Fruit fly (Drosophila melanogaster) whole organism, prepupa: ENCODE results near the gene Mst84Da.

Experiments
- Blimp-1 ChIP-seq: fragments of 200-800 bp; sonication (Bioruptor generic); optimal IDR thresholded peaks from 3 replicates; lab custom pipeline; 2017; ENCODE audit warnings: missing biosample characterization, missing genetic modification characterization, mild to moderate bottlenecking, moderate library complexity, missing genetic modification reagents
- CG10631 ChIP-seq: fragments of 200-800 bp; sonication (Bioruptor generic); optimal IDR thresholded peaks from 2 replicates; lab custom pipeline; 2016; ENCODE audit warnings: missing biosample characterization, missing genetic modification characterization
- CG11294 ChIP-seq: fragments of 200-800 bp; sonication (Bioruptor generic); IDR thresholded peaks from 2 replicates; pipeline ENCODE4 v1.3.6; 2022; ENCODE audit warnings: missing biosample characterization, missing genetic modification characterization
- CG11902 ChIP-seq: fragments of 200-800 bp; sonication (Bioruptor generic); optimal IDR thresholded peaks from 3 replicates; lab custom pipeline; 2016; ENCODE audit warnings: missing biosample characterization, missing genetic modification characterization
- CG15336 ChIP-seq: fragments of 200-800 bp; sonication (Bioruptor generic); IDR thresholded peaks from 2 replicates; pipeline ENCODE4 v1.3.6; 2022; ENCODE audit warnings: missing biosample characterization, missing genetic modification characterization
- CG16779 ChIP-seq: fragments of 200-800 bp; sonication (Bioruptor generic); optimal IDR thresholded peaks from 3 replicates; lab custom pipeline; 2017; ENCODE audit warnings: missing biosample characterization, mild to moderate bottlenecking, missing genetic modification characterization
- CG3032 ChIP-seq: fragments of 200-800 bp; optimal IDR thresholded peaks from 2 replicates; lab custom pipeline; 2019; ENCODE audit warnings: missing biosample characterization, mild to moderate bottlenecking, missing genetic modification characterization, moderate library complexity
- CG34406 ChIP-seq: fragments of 200-800 bp; sonication (Bioruptor generic); optimal IDR thresholded peaks from 3 replicates; lab custom pipeline; 2016; ENCODE audit warnings: missing biosample characterization, missing genetic modification characterization
- CG6276 ChIP-seq: fragments of 200-800 bp; sonication (Bioruptor generic); optimal IDR thresholded peaks from 2 replicates; lab custom pipeline; 2017; ENCODE audit warnings: missing biosample characterization, mild to moderate bottlenecking, missing genetic modification characterization
- CG6808 ChIP-seq: fragments of 200-800 bp; sonication (Bioruptor generic); optimal IDR thresholded peaks from 3 replicates; lab custom pipeline; 2017; ENCODE audit warnings: missing biosample characterization, missing genetic modification characterization, mild to moderate bottlenecking, moderate library complexity, missing genetic modification reagents
- CG6854 ChIP-seq: fragments of 200-800 bp; sonication (Bioruptor generic); optimal IDR thresholded peaks from 2 replicates; lab custom pipeline; 2017; ENCODE audit warnings: missing biosample characterization, mild to moderate bottlenecking, missing genetic modification characterization
- CG7368 ChIP-seq: fragments of 200-800 bp; sonication (Bioruptor generic); optimal IDR thresholded peaks from 3 replicates; lab custom pipeline; 2016; ENCODE audit warnings: missing biosample characterization, missing genetic modification characterization
- CG8319 ChIP-seq: fragments of 200-800 bp; sonication (Bioruptor generic); optimal IDR thresholded peaks from 3 replicates; lab custom pipeline; 2016; ENCODE audit warnings: missing biosample characterization, missing genetic modification characterization
- CG8632 ChIP-seq: fragments of 200-800 bp; sonication (Bioruptor generic); optimal IDR thresholded peaks from 3 replicates; lab custom pipeline; 2016; ENCODE audit warnings: missing biosample characterization, missing genetic modification characterization
- Eip78C ChIP-seq: fragments of 200-800 bp; sonication (Bioruptor generic); peaks from one replicate; lab custom pipeline; 2016; ENCODE audit warnings: missing biosample characterization, missing genetic modification characterization
- Ets21C ChIP-seq: fragments of 200-800 bp; sonication (Bioruptor generic); optimal IDR thresholded peaks from 3 replicates; lab custom pipeline; 2016; ENCODE audit warnings: missing biosample characterization, missing genetic modification characterization
- Ets96B ChIP-seq: fragments of 200-800 bp; optimal IDR thresholded peaks from 2 replicates; lab custom pipeline; 2019; ENCODE audit warnings: missing biosample characterization, mild to moderate bottlenecking, missing genetic modification characterization, moderate library complexity
- Smox ChIP-seq: fragments of 200-800 bp; sonication (Bioruptor generic); optimal IDR thresholded peaks from 3 replicates; lab custom pipeline; 2016; ENCODE audit warnings: missing biosample characterization, missing genetic modification characterization
- Sox102F ChIP-seq: fragments of 200-800 bp; sonication (Bioruptor generic); optimal IDR thresholded peaks from 2 replicates; lab custom pipeline; 2016; ENCODE audit warnings: missing biosample characterization, mild to moderate bottlenecking, missing genetic modification characterization
- Sox15 ChIP-seq: fragments of 200-800 bp; sonication (Bioruptor generic); optimal IDR thresholded peaks from 3 replicates; lab custom pipeline; 2016; ENCODE audit warnings: missing biosample characterization, missing genetic modification characterization
- achi ChIP-seq: fragments of 200-800 bp; sonication (Bioruptor generic); optimal IDR thresholded peaks from 3 replicates; lab custom pipeline; 2016; ENCODE audit warnings: missing biosample characterization, missing genetic modification characterization
- cyc ChIP-seq: fragments of 200-800 bp; sonication (Bioruptor generic); optimal IDR thresholded peaks from 3 replicates; lab custom pipeline; 2016; ENCODE audit warnings: missing biosample characterization, missing genetic modification characterization
- fd59A ChIP-seq: fragments of 200-800 bp; sonication (Bioruptor generic); optimal IDR thresholded peaks from 2 replicates; lab custom pipeline; 2017; ENCODE audit warnings: missing biosample characterization, mild to moderate bottlenecking, missing genetic modification characterization, missing genetic modification reagents
- lz ChIP-seq: fragments of 200-800 bp; sonication (Bioruptor generic); optimal IDR thresholded peaks from 3 replicates; lab custom pipeline; 2016; ENCODE audit warnings: missing biosample characterization, missing genetic modification characterization
- pdm3 ChIP-seq: fragments of 200-800 bp; sonication (Bioruptor generic); optimal IDR thresholded peaks from 3 replicates; lab custom pipeline; 2016; ENCODE audit warnings: missing biosample characterization, missing genetic modification characterization
- salr ChIP-seq, 2 experiments: fragments of 200-800 bp; sonication (Bioruptor generic); optimal IDR thresholded peaks; 3 replicates each; lab custom pipeline; 2016 to 2018; ENCODE audit warnings: missing biosample characterization in 2 of 2, missing genetic modification characterization in 2 of 2, mild to moderate bottlenecking in 1 of 2
- spab ChIP-seq: fragments of 200-800 bp; sonication (Bioruptor generic); optimal IDR thresholded peaks from 2 replicates; lab custom pipeline; 2017; ENCODE audit warnings: missing biosample characterization, mild to moderate bottlenecking, missing genetic modification characterization, missing genetic modification reagents
- ss ChIP-seq, 2 experiments: fragments of 200-800 bp; sonication (Bioruptor generic); optimal IDR thresholded peaks; 2 replicates in 1 of 2; 3 replicates in 1 of 2; lab custom pipeline; 2017 to 2018; ENCODE audit warnings: mild to moderate bottlenecking in 2 of 2, missing biosample characterization in 2 of 2, missing genetic modification characterization in 2 of 2, moderate library complexity in 1 of 2

Gene Mst84Da

dm6 chr3R:7369205-7369604, 3.6 kb downstream of the Mst84Da start, which contains the start of gene MstProx:
TSS of gene MstProx (minus strand) at chr3R:7369305.
- TF ChIP-seq CG15336 (GFP tag; lab: Robert Waterston, UW): no peak
- TF ChIP-seq CG11902 (GFP tag; lab: Kevin White, UChicago): no peak
- no peak for TF ChIP-seq CG6854 (GFP tag; lab: Kevin White, UChicago)
- no peak for TF ChIP-seq CG34406 (GFP tag; lab: Kevin White, UChicago)
- no peak for TF ChIP-seq CG11294 (GFP tag; lab: Robert Waterston, UW)
- TF ChIP-seq ss (GFP tag; optimal IDR thresholded peaks at IDR 0.05; lab: Kevin White, UChicago): no peak
- TF ChIP-seq, all 60 proteins: peak for 0

DNA sequence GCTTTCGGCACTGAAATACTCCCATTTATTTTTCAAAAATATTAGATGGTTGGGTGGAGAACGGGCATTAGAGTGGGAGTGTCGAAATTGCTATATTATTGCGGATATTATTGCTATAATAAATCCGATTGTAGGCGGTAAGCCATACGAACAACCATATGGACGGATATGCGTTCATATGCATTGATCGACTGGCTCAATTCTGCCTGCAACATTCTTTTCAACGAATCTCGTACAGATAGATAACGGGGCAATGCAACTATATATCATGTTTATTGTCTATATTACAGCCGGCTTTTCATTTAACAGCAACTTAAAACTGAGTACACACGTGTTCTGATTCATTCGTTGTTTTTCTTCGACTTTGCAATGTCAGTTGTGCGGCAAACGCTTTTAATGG, 25.5 kb downstream of the Mst84Da start, which contains the start of gene CG42650:
Gene CG42650, plus strand, starts transcription at position 301 of the 400 bp plus-strand sequence.
- TF ChIP-seq spab (GFP tag; lab: Kevin White, UChicago) (no peak), Ets21C (GFP tag; lab: Kevin White, UChicago) (no peak), CG11902 (GFP tag; lab: Kevin White, UChicago) (no peak), CG16779 (no peak), pdm3 (GFP tag; lab: Kevin White, UChicago) (no peak)

dm6 chr3R:7394047-7394446, 28.4 kb downstream of the Mst84Da start:
- TF ChIP-seq achi (GFP tag; lab: Kevin White, UChicago): no peak
- no peak for TF ChIP-seq spab (GFP tag; lab: Kevin White, UChicago)
- TF ChIP-seq CG6808 (GFP tag; lab: Kevin White, UChicago): no peak
- no peak for TF ChIP-seq Sox15 (GFP tag; lab: Kevin White, UChicago)
- TF ChIP-seq CG3032: no peak
- no peak for TF ChIP-seq salr (GFP tag; optimal IDR thresholded peaks at IDR 0.05; lab: Kevin White, UChicago)
- no peak for TF ChIP-seq CG7368 (GFP tag; lab: Kevin White, UChicago)
- TF ChIP-seq CG8319 (GFP tag; lab: Kevin White, UChicago): no peak
- TF ChIP-seq CG10631: no peak
- no peak for TF ChIP-seq CG6276 (GFP tag; lab: Kevin White, UChicago)
- TF ChIP-seq Ets96B (tag; lab: Kevin White, UChicago): no peak
- TF ChIP-seq Blimp-1: no peak
- TF ChIP-seq Sox102F (GFP tag; lab: Kevin White, UChicago): no peak
- TF ChIP-seq CG15336 (GFP tag; lab: Robert Waterston, UW): no peak
- TF ChIP-seq fd59A (GFP tag; lab: Kevin White, UChicago): no peak
- no peak for TF ChIP-seq cyc (GFP tag; lab: Kevin White, UChicago)
- TF ChIP-seq, all 60 proteins: peak for 0

DNA sequence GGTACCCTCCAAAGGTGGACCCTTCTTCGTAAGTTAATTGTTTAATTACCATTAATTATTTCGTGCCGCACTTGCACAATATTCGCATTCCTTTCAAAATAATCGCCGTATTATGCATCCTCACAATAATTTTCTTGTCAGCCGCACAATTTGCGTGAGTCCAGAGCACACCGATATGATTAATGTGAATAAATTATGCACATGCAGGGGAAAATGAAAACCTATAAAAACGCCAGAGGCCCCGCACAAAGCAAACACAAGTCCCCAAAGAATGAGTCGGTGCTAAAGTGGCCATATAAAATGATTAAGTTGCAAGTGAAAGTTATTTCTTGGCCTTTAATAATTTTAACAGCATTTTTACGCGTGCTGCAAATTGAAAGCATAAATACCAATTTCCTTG, 40.9 kb downstream of the Mst84Da start, which contains the start of gene Ir84a:
Gene Ir84a, plus strand, starts transcription at position 301 of the 400 bp plus-strand sequence.
- TF ChIP-seq Eip78C (GFP tag; lab: Kevin White, UChicago) (no peak), CG8632 (GFP tag; lab: Kevin White, UChicago) (no peak), pdm3 (GFP tag; lab: Kevin White, UChicago) (no peak), Smox (GFP tag; lab: Kevin White, UChicago) (no peak), lz (GFP tag; lab: Kevin White, UChicago) (no peak), Ets21C (GFP tag; lab: Kevin White, UChicago) (no peak)
